3 worm cellular contexts compared by ENCODE assay signal in the genomic region with DNA sequence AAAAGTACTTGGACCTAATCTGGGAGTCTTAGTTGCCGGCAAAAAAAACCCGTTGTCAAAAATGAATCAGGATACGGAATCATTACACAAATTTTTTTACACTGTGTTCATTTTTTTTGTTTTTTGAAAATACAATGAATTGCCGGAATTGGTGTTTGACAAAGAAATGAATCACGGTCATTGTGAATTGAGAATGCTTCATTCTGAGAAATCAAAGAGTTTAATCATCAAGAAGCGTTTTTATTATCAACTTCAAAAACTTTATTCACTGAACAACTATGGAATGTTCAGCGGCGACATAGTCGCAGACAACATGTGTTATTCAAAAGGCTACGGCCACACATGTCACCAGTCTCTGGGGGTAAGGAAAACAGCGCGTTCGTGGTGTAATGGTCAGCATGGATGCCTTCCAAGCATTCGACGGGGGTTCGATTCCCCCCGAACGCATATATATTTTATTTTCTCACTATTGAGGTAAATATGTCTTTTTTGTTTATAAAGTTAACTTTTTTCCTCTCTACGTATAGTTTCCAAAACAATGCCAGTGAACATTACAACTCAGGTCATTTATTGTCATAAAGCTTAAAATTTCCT.
TF ChIP-seq lines count a peak whose summit lies in the region.

A gene (minus strand): TSS at position 51 of the 594 bp plus-strand sequence.

TF ChIP-seq in whole organism, L1 larva, 84 proteins besides CTCF, POLR2A, EP300 and RAD21 (continued from another document):
- TF ChIP-seq lir-3 (tag; optimal IDR thresholded peaks at IDR 0.05; lab: Kevin White, UChicago; ENCODE audit: poor library complexity), result peak; percentile 54
- peak; percentile 13 for TF ChIP-seq irx-1 (tag; optimal IDR thresholded peaks at IDR 0.05; lab: Kevin White, UChicago)
- TF ChIP-seq efl-1 (optimal IDR thresholded peaks at IDR 0.05; lab: Kevin White, UChicago), result peak in 1 of 2 experiments; percentile 1
- TF ChIP-seq efl-1 (GFP tag; optimal IDR thresholded peaks at IDR 0.05 in 1 of 2; lab: Kevin White, UChicago), result peak in 1 of 2 experiments; percentile 86
- no peak for TF ChIP-seq nhr-237 (tag; optimal IDR thresholded peaks at IDR 0.05; lab: Kevin White, UChicago)
- peak; percentile 25 for TF ChIP-seq jun-1 (tag; optimal IDR thresholded peaks at IDR 0.05; lab: Kevin White, UChicago)
- TF ChIP-seq lin-14 (GFP tag; optimal IDR thresholded peaks at IDR 0.05; lab: Kevin White, UChicago), result peak; percentile 47
- TF ChIP-seq snu-23 (GFP tag; optimal IDR thresholded peaks at IDR 0.05; lab: Kevin White, UChicago), result peak; percentile 77
- 0 out of 2 replicates have a peak, but pooled peaks have one; percentile 24 for TF ChIP-seq grh-1 (GFP tag; IDR thresholded peaks at IDR 0.05; lab: Robert Waterston, UW)
- TF ChIP-seq unc-86 (tag; optimal IDR thresholded peaks at IDR 0.05; lab: Kevin White, UChicago), result peak; percentile 19
- peak; percentile 21 for TF ChIP-seq blmp-1 (tag; optimal IDR thresholded peaks at IDR 0.05; lab: Kevin White, UChicago)
- TF ChIP-seq sox-4 (tag; optimal IDR thresholded peaks at IDR 0.05; lab: Kevin White, UChicago), result no peak
- peak; percentile 25 for TF ChIP-seq unc-130 (tag; optimal IDR thresholded peaks at IDR 0.05; lab: Kevin White, UChicago)
- TF ChIP-seq elt-2 (tag; optimal IDR thresholded peaks at IDR 0.05; lab: Kevin White, UChicago), result peak; percentile 45
- TF ChIP-seq nhr-90 (tag; optimal IDR thresholded peaks at IDR 0.05; lab: Kevin White, UChicago; ENCODE audit: poor library complexity), result peak; percentile 73
- peak; percentile 76 for TF ChIP-seq nhr-85 (tag; lab: Kevin White, UChicago)
- peak; percentile 39 for TF ChIP-seq xbp-1 (tag; optimal IDR thresholded peaks at IDR 0.05; lab: Kevin White, UChicago)
- no peak for TF ChIP-seq dpl-1 (GFP tag; optimal IDR thresholded peaks at IDR 0.05; lab: Kevin White, UChicago)
- TF ChIP-seq nhr-77 (tag; optimal IDR thresholded peaks at IDR 0.05; lab: Kevin White, UChicago), result no peak
- no peak for TF ChIP-seq hpl-2 (GFP tag; optimal IDR thresholded peaks at IDR 0.05; lab: Kevin White, UChicago)
- peak in 1 of 2 experiments; percentile 61 for TF ChIP-seq lin-35 (GFP tag; optimal IDR thresholded peaks at IDR 0.05; lab: Kevin White, UChicago)
- peak in 2 of 3 experiments; percentile 29 to 37 for TF ChIP-seq ceh-82 (tag; optimal IDR thresholded peaks at IDR 0.05; lab: Kevin White, UChicago)
- no peak for TF ChIP-seq vab-15 (tag; optimal IDR thresholded peaks at IDR 0.05; lab: Kevin White, UChicago)
- TF ChIP-seq fkh-10 (GFP tag; optimal IDR thresholded peaks at IDR 0.05; lab: Kevin White, UChicago), result peak; percentile 32
- peak; percentile 37 for TF ChIP-seq rnt-1 (tag; optimal IDR thresholded peaks at IDR 0.05; lab: Kevin White, UChicago)
- TF ChIP-seq alr-1 (tag; optimal IDR thresholded peaks at IDR 0.05; lab: Kevin White, UChicago; ENCODE audit: borderline replicate concordance), result no peak
- TF ChIP-seq mef-2 (tag; optimal IDR thresholded peaks at IDR 0.05; lab: Kevin White, UChicago), result no peak
- no peak for TF ChIP-seq lin-39 (tag; optimal IDR thresholded peaks at IDR 0.05; lab: Kevin White, UChicago)

TF ChIP-seq in whole organism, L3 larva, 47 proteins besides CTCF, POLR2A, EP300 and RAD21 (continued from another document):
- no peak for TF ChIP-seq fkh-10 (GFP tag; optimal IDR thresholded peaks at IDR 0.05; lab: Kevin White, UChicago)
- TF ChIP-seq eor-1 (tag; optimal IDR thresholded peaks at IDR 0.05; lab: Kevin White, UChicago), result no peak
- peak; percentile 46 for TF ChIP-seq ztf-4 (tag; optimal IDR thresholded peaks at IDR 0.05; lab: Kevin White, UChicago)
- TF ChIP-seq lin-15B (tag; optimal IDR thresholded peaks at IDR 0.05; lab: Kevin White, UChicago), result no peak
- no peak for TF ChIP-seq zag-1 (tag; optimal IDR thresholded peaks at IDR 0.05; lab: Kevin White, UChicago)
- TF ChIP-seq elt-1 (tag; optimal IDR thresholded peaks at IDR 0.05; lab: Kevin White, UChicago), result no peak
- no peak for TF ChIP-seq daf-12 (tag; optimal IDR thresholded peaks at IDR 0.05; lab: Kevin White, UChicago)
- peak; percentile 18 for TF ChIP-seq nhr-25 (tag; optimal IDR thresholded peaks at IDR 0.05; lab: Kevin White, UChicago)
- TF ChIP-seq snpc-4 (tag; optimal IDR thresholded peaks at IDR 0.05; lab: Kevin White, UChicago), result no peak
- TF ChIP-seq ceh-9 (tag; optimal IDR thresholded peaks at IDR 0.05; lab: Kevin White, UChicago), result no peak
- TF ChIP-seq egl-5 (tag; optimal IDR thresholded peaks at IDR 0.05; lab: Kevin White, UChicago), result no peak
- TF ChIP-seq egl-27 (tag; optimal IDR thresholded peaks at IDR 0.05; lab: Kevin White, UChicago), result no peak
- TF ChIP-seq elt-3 (tag; optimal IDR thresholded peaks at IDR 0.05; lab: Kevin White, UChicago), result peak in 1 of 3 experiments; percentile 12
- no peak for TF ChIP-seq nhr-28 (tag; optimal IDR thresholded peaks at IDR 0.05; lab: Kevin White, UChicago)
- no peak for TF ChIP-seq nhr-76 (tag; optimal IDR thresholded peaks at IDR 0.05; lab: Kevin White, UChicago)
- no peak for TF ChIP-seq R02D3.7 (tag; optimal IDR thresholded peaks at IDR 0.05; lab: Kevin White, UChicago)
- TF ChIP-seq jun-1 (tag; optimal IDR thresholded peaks at IDR 0.05; lab: Kevin White, UChicago), result peak; percentile 18
- no peak for TF ChIP-seq nhr-77 (tag; optimal IDR thresholded peaks at IDR 0.05; lab: Kevin White, UChicago)
- TF ChIP-seq fkh-2 (tag; optimal IDR thresholded peaks at IDR 0.05; lab: Kevin White, UChicago), result no peak
- TF ChIP-seq nhr-237 (tag; optimal IDR thresholded peaks at IDR 0.05; lab: Kevin White, UChicago), result no peak
- TF ChIP-seq ceh-16 (tag; optimal IDR thresholded peaks at IDR 0.05; lab: Kevin White, UChicago), result no peak
- TF ChIP-seq tbx-2 (tag; optimal IDR thresholded peaks at IDR 0.05; lab: Kevin White, UChicago), result peak; percentile 63
- peak; percentile 65 for TF ChIP-seq lsy-12 (tag; optimal IDR thresholded peaks at IDR 0.05; lab: Kevin White, UChicago)
- peak; percentile 61 for TF ChIP-seq ceh-82 (tag; optimal IDR thresholded peaks at IDR 0.05; lab: Kevin White, UChicago)
- no peak for TF ChIP-seq pha-4 (tag; optimal IDR thresholded peaks at IDR 0.05; lab: Kevin White, UChicago)
- TF ChIP-seq aly-2 (tag; optimal IDR thresholded peaks at IDR 0.05; lab: Kevin White, UChicago), result no peak
- no peak for TF ChIP-seq ceh-28 (tag; optimal IDR thresholded peaks at IDR 0.05; lab: Kevin White, UChicago)
- no peak for TF ChIP-seq ZK546.5 (tag; optimal IDR thresholded peaks at IDR 0.05; lab: Kevin White, UChicago)
- TF ChIP-seq nhr-23 (tag; optimal IDR thresholded peaks at IDR 0.05; lab: Kevin White, UChicago), result no peak

TF ChIP-seq in whole organism, young adult, 124 proteins besides CTCF, POLR2A, EP300 and RAD21 (continued from another document):
- TF ChIP-seq unc-130 (GFP tag; optimal IDR thresholded peaks at IDR 0.05; lab: Kevin White, UChicago), result no peak
- TF ChIP-seq sptf-2 (GFP tag; optimal IDR thresholded peaks at IDR 0.05; lab: Kevin White, UChicago), result peak; percentile 2
- peak; percentile 41 for TF ChIP-seq athp-1 (tag; optimal IDR thresholded peaks at IDR 0.05; lab: Kevin White, UChicago)
- TF ChIP-seq ZK185.1 (tag; optimal IDR thresholded peaks at IDR 0.05; lab: Kevin White, UChicago; ENCODE audit: poor library complexity, severe bottlenecking), result peak; percentile 76
- peak; percentile 84 for TF ChIP-seq hmg-1.2 (GFP tag; IDR thresholded peaks at IDR 0.05; lab: Robert Waterston, UW)
- TF ChIP-seq F57C9.4 (tag; optimal IDR thresholded peaks at IDR 0.05; lab: Kevin White, UChicago), result peak; percentile 7
- TF ChIP-seq egl-44 (GFP tag; IDR thresholded peaks at IDR 0.05; lab: Robert Waterston, UW), result peak; percentile 88
- peak; percentile 35 for TF ChIP-seq ccch-3 (GFP tag; optimal IDR thresholded peaks at IDR 0.05; lab: Kevin White, UChicago)
- TF ChIP-seq bed-1 (GFP tag; IDR thresholded peaks at IDR 0.05; lab: Robert Waterston, UW), result peak; percentile 75; the same call in 1 of the 2 replicates
- peak; percentile 47 for TF ChIP-seq K12H6.12 (tag; optimal IDR thresholded peaks at IDR 0.05; lab: Kevin White, UChicago)
- TF ChIP-seq F23B12.7 (tag; optimal IDR thresholded peaks at IDR 0.05; lab: Kevin White, UChicago; ENCODE audit: insufficient read depth), result no peak
- TF ChIP-seq B0261.1 (tag; optimal IDR thresholded peaks at IDR 0.05; lab: Kevin White, UChicago), result peak; percentile 97
- 0 out of 2 replicates have a peak, but pooled peaks have one; percentile 25 for TF ChIP-seq aptf-2 (GFP tag; conservative IDR thresholded peaks at IDR 0.05; lab: Robert Waterston, UW)
- TF ChIP-seq ztf-6 (GFP tag; IDR thresholded peaks at IDR 0.05; lab: Robert Waterston, UW), result no peak
- TF ChIP-seq ceh-40 (GFP tag; IDR thresholded peaks at IDR 0.05; lab: Robert Waterston, UW), result peak; percentile 72; the same call in 1 of the 2 replicates
- no peak for TF ChIP-seq lin-35 (GFP tag; optimal IDR thresholded peaks at IDR 0.05; lab: Kevin White, UChicago)
- no peak for TF ChIP-seq ceh-91 (GFP tag; IDR thresholded peaks at IDR 0.05; lab: Robert Waterston, UW)
- peak; percentile 9 for TF ChIP-seq somi-1 (GFP tag; optimal IDR thresholded peaks at IDR 0.05; lab: Kevin White, UChicago)
- 0 out of 2 replicates have a peak, but pooled peaks have one; percentile 59 for TF ChIP-seq ztf-28 (GFP tag; IDR thresholded peaks at IDR 0.05; lab: Robert Waterston, UW)
- no peak for TF ChIP-seq hlh-26 (GFP tag; conservative IDR thresholded peaks at IDR 0.05; lab: Robert Waterston, UW)
- TF ChIP-seq zim-3 (tag; optimal IDR thresholded peaks at IDR 0.05; lab: Kevin White, UChicago), result peak; percentile 2
- no peak for TF ChIP-seq ekl-4 (GFP tag; IDR thresholded peaks at IDR 0.05; lab: Robert Waterston, UW)
- TF ChIP-seq let-526 (GFP tag; IDR thresholded peaks at IDR 0.05; lab: Robert Waterston, UW), result peak; percentile 81
- peak; percentile 4 for TF ChIP-seq F57A8.1 (GFP tag; optimal IDR thresholded peaks at IDR 0.05; lab: Kevin White, UChicago)
- peak; percentile 90 for TF ChIP-seq him-1 (tag; optimal IDR thresholded peaks at IDR 0.05; lab: Kevin White, UChicago)
- 0 out of 2 replicates have a peak, but pooled peaks have one; percentile 38 for TF ChIP-seq cebp-2 (GFP tag; IDR thresholded peaks at IDR 0.05; lab: Robert Waterston, UW)
- TF ChIP-seq mxl-1 (tag; optimal IDR thresholded peaks at IDR 0.05; lab: Kevin White, UChicago), result peak; percentile 68
- TF ChIP-seq tlf-1 (GFP tag; optimal IDR thresholded peaks at IDR 0.05; lab: Kevin White, UChicago), result no peak
- TF ChIP-seq madf-8 (GFP tag; conservative IDR thresholded peaks at IDR 0.05; lab: Robert Waterston, UW), result no peak
- TF ChIP-seq aptf-3 (GFP tag; IDR thresholded peaks at IDR 0.05; lab: Robert Waterston, UW), result 0 out of 2 replicates have a peak, but pooled peaks have one; percentile 11
- peak; percentile 89 for TF ChIP-seq mes-4 (tag; optimal IDR thresholded peaks at IDR 0.05; lab: Kevin White, UChicago)
- peak; percentile 27 for TF ChIP-seq T26A5.8 (tag; optimal IDR thresholded peaks at IDR 0.05; lab: Kevin White, UChicago)
- peak; percentile 56 for TF ChIP-seq ets-4 (GFP tag; optimal IDR thresholded peaks at IDR 0.05; lab: Kevin White, UChicago)
- TF ChIP-seq F37B4.10 (GFP tag; IDR thresholded peaks at IDR 0.05; lab: Robert Waterston, UW), result no peak
- TF ChIP-seq die-1 (tag; optimal IDR thresholded peaks at IDR 0.05; lab: Kevin White, UChicago), result peak; percentile 89
- no peak for TF ChIP-seq F33H1.4 (GFP tag; IDR thresholded peaks at IDR 0.05; lab: Robert Waterston, UW)
- peak; percentile 83 for TF ChIP-seq snpc-4 (GFP tag; optimal IDR thresholded peaks at IDR 0.05; lab: Kevin White, UChicago)
- peak in 1 of 4 experiments; percentile 78 for TF ChIP-seq snpc-4 (tag; optimal IDR thresholded peaks at IDR 0.05; lab: Kevin White, UChicago)
- peak; percentile 22 for TF ChIP-seq atf-7 (tag; optimal IDR thresholded peaks at IDR 0.05; lab: Kevin White, UChicago)
- TF ChIP-seq mel-28 (tag; optimal IDR thresholded peaks at IDR 0.05; lab: Kevin White, UChicago; ENCODE audit: borderline replicate concordance), result peak; percentile 40
- TF ChIP-seq sea-2 (GFP tag; IDR thresholded peaks at IDR 0.05; lab: Robert Waterston, UW), result no peak
- TF ChIP-seq attf-6 (GFP tag; IDR thresholded peaks at IDR 0.05; lab: Robert Waterston, UW), result no peak
- TF ChIP-seq lin-40 (tag; optimal IDR thresholded peaks at IDR 0.05; lab: Kevin White, UChicago), result no peak
- peak; percentile 78; the same call in 1 of the 2 replicates for TF ChIP-seq ztf-25 (GFP tag; IDR thresholded peaks at IDR 0.05; lab: Robert Waterston, UW)
- TF ChIP-seq let-607 (tag; optimal IDR thresholded peaks at IDR 0.05; lab: Kevin White, UChicago), result peak; percentile 54 to 56
- no peak for TF ChIP-seq nfya-2 (GFP tag; IDR thresholded peaks at IDR 0.05; lab: Robert Waterston, UW)
- peak; percentile 64 for TF ChIP-seq nhr-179 (tag; optimal IDR thresholded peaks at IDR 0.05; lab: Kevin White, UChicago)
- peak; percentile 85 for TF ChIP-seq pbrm-1 (GFP tag; IDR thresholded peaks at IDR 0.05; lab: Robert Waterston, UW)
- no peak for TF ChIP-seq xnd-1 (tag; optimal IDR thresholded peaks at IDR 0.05; lab: Kevin White, UChicago)
- peak; percentile 86 for TF ChIP-seq nhr-90 (tag; optimal IDR thresholded peaks at IDR 0.05; lab: Kevin White, UChicago)
- TF ChIP-seq lin-26 (GFP tag; IDR thresholded peaks at IDR 0.05; lab: Robert Waterston, UW), result peak; percentile 95
- TF ChIP-seq nfyb-1 (GFP tag; IDR thresholded peaks at IDR 0.05; lab: Robert Waterston, UW), result peak; percentile 85
- TF ChIP-seq Y56A3A.18 (GFP tag; IDR thresholded peaks at IDR 0.05; lab: Robert Waterston, UW), result peak; percentile 93
- peak; percentile 69 for TF ChIP-seq ztf-18 (tag; optimal IDR thresholded peaks at IDR 0.05; lab: Kevin White, UChicago)
- 0 out of 2 replicates have a peak, but pooled peaks have one; percentile 45 for TF ChIP-seq K11D2.4 (GFP tag; IDR thresholded peaks at IDR 0.05; lab: Robert Waterston, UW)
- TF ChIP-seq rcor-1 (GFP tag; IDR thresholded peaks at IDR 0.05; lab: Robert Waterston, UW), result peak; percentile 73
- TF ChIP-seq B0035.1 (tag; optimal IDR thresholded peaks at IDR 0.05; lab: Kevin White, UChicago), result peak; percentile 64
- no peak for TF ChIP-seq dpl-1 (GFP tag; optimal IDR thresholded peaks at IDR 0.05; lab: Kevin White, UChicago)
- 0 out of 2 replicates have a peak, but pooled peaks have one; percentile 47 for TF ChIP-seq ceh-58 (GFP tag; IDR thresholded peaks at IDR 0.05; lab: Robert Waterston, UW)
